Worm (Caenorhabditis elegans) whole organism, midembryonic: ENCODE measurements around the gene C50D2.10.

Source experiments
- T22C8.4 ChIP-seq: fragments of 200-800 bp; sonication (Bioruptor generic); IDR thresholded peaks from 2 replicates; pipeline ENCODE4 v1.3.6; 2022; ENCODE audit warnings: missing genetic modification characterization, missing compliant biosample characterization
- flt-1 ChIP-seq: fragments of 200-800 bp; sonication (Bioruptor generic); IDR thresholded peaks from 2 replicates; pipeline ENCODE4 v1.3.6; 2022; ENCODE audit warnings: missing genetic modification characterization, missing compliant biosample characterization
- ztf-23 ChIP-seq: fragments of 200-800 bp; sonication (Bioruptor generic); IDR thresholded peaks from 2 replicates; pipeline ENCODE4 v1.3.6; 2022; ENCODE audit warnings: missing genetic modification reagents, missing genetic modification characterization, missing compliant biosample characterization

DNA sequence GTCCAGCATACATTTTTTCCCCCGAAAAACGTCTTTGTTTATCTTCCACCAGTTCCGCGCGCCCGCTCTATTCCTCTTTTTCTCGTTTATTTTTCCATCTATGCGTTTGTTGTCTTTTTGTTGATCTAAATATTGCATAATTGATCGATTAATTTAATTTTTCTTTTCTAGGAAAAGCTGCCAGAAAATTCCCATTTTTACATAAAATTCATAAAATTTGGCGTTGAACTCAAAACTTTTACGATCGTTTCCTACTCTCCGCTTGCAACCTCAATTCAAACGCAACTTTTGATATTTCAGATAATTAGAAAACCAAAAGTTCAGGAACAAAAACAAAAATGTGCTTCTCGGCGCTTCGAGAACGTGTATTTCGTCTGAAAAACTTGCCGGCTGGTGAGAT is 9.9 kb downstream of the C50D2.10 start, which contains the start of gene C50D2.2:
- no peak for TF ChIP-seq T22C8.4 (GFP tag; lab: Robert Waterston, UW)
- TF ChIP-seq flt-1 (GFP tag; lab: Robert Waterston, UW): no peak
- no peak for TF ChIP-seq ztf-23 (GFP tag; lab: Robert Waterston, UW)
